Fruit fly (Drosophila melanogaster): ENCODE results near the gene CG3942.
A peak's percentile ranks its signal among the peaks of the same experiment; 100 is the strongest.

CG3942 gene

dm6 chr3R:12221366-12221916 lies 32.5 kb upstream of the CG3942 start, which contains the start of gene CG4860 (continued):
- TF ChIP-seq CG32772 (GFP tag; IDR thresholded peaks at IDR 0.05) (peak; percentile 68), CG12155 (GFP tag; optimal IDR thresholded peaks at IDR 0.05) (peak; percentile 91), CG6813 (GFP tag; optimal IDR thresholded peaks at IDR 0.05) (peak; percentile 52), CG32532 (GFP tag; IDR thresholded peaks at IDR 0.05) (peak; percentile 95), CG11247 (GFP tag; IDR thresholded peaks at IDR 0.05) (peak; percentile 88), Rx (GFP tag; IDR thresholded peaks at IDR 0.05) (peak; percentile 73), sqz (GFP tag; optimal IDR thresholded peaks at IDR 0.05) (no peak), Bteb2 (GFP tag; optimal IDR thresholded peaks at IDR 0.05) (peak; percentile 86), CG3847 (GFP tag; IDR thresholded peaks at IDR 0.05) (peak; percentile 88), CG9727 (GFP tag; optimal IDR thresholded peaks at IDR 0.05) (peak; percentile 79), ken (GFP tag; IDR thresholded peaks at IDR 0.05) (peak; percentile 87), HmgD (GFP tag; optimal IDR thresholded peaks at IDR 0.05) (peak; percentile 59), CG17829 (tag; optimal IDR thresholded peaks at IDR 0.05) (peak; percentile 85), gro (GFP tag; optimal IDR thresholded peaks at IDR 0.05) (no peak), Fer2 (tag; optimal IDR thresholded peaks at IDR 0.05) (peak; percentile 87), wor (GFP tag; IDR thresholded peaks at IDR 0.05) (peak; percentile 66), otp (GFP tag; IDR thresholded peaks at IDR 0.05) (peak; percentile 73), Antp (GFP tag; optimal IDR thresholded peaks at IDR 0.05) (peak; percentile 87), Sin3A (optimal IDR thresholded peaks at IDR 0.05) (no peak), NfI (GFP tag; optimal IDR thresholded peaks at IDR 0.05) (peak; percentile 89), CG13296 (GFP tag; optimal IDR thresholded peaks at IDR 0.05) (peak; percentile 84), CG1792 (GFP tag; optimal IDR thresholded peaks at IDR 0.05) (peak; percentile 50), CG10979 (tag; optimal IDR thresholded peaks at IDR 0.05) (peak; percentile 76), tgo (GFP tag; IDR thresholded peaks at IDR 0.05) (peak; percentile 89), Ravus (GFP tag; IDR thresholded peaks at IDR 0.05) (peak; percentile 40), inv (GFP tag; IDR thresholded peaks at IDR 0.05; ENCODE audit: partially characterized antibody) (no peak), Scr (GFP tag; IDR thresholded peaks at IDR 0.05; ENCODE audit: partially characterized antibody) (no peak), tup (GFP tag; optimal IDR thresholded peaks at IDR 0.05) (peak; percentile 31), hbn (GFP tag; IDR thresholded peaks at IDR 0.05; ENCODE audit: partially characterized antibody) (no peak), MBD-R2 (GFP tag; IDR thresholded peaks at IDR 0.05) (peak; percentile 69; the same call in 1 of the 2 replicates), CG18476 (GFP tag; optimal IDR thresholded peaks at IDR 0.05) (peak; percentile 77), CG5180 (GFP tag; optimal IDR thresholded peaks at IDR 0.05) (peak; percentile 62), fd102C (GFP tag; optimal IDR thresholded peaks at IDR 0.05) (no peak), Hr78 (GFP tag; optimal IDR thresholded peaks at IDR 0.05) (no peak), slou (GFP tag; optimal IDR thresholded peaks at IDR 0.05) (peak; percentile 84), ash1 (GFP tag; optimal IDR thresholded peaks at IDR 0.05) (no peak), chinmo (GFP tag; IDR thresholded peaks at IDR 0.05; ENCODE audit: partially characterized antibody) (no peak), CG16813 (GFP tag; IDR thresholded peaks at IDR 0.05; ENCODE audit: partially characterized antibody) (no peak), ci (GFP tag; IDR thresholded peaks at IDR 0.05) (peak; percentile 87), nerfin-1 (tag; optimal IDR thresholded peaks at IDR 0.05) (no peak), fd64A (GFP tag; optimal IDR thresholded peaks at IDR 0.05) (no peak), yki (optimal IDR thresholded peaks at IDR 0.05) (no peak), Doc2 (GFP tag; IDR thresholded peaks at IDR 0.05) (no peak; the same call in 1 of the 2 replicates), CG10147 (GFP tag; optimal IDR thresholded peaks at IDR 0.05) (peak; percentile 76), lola (GFP tag; optimal IDR thresholded peaks at IDR 0.05) (peak in 1 of 3 experiments; percentile 71), Sry-β (GFP tag; optimal IDR thresholded peaks at IDR 0.05) (no peak), CG10959 (GFP tag; IDR thresholded peaks at IDR 0.05) (no peak), CG2875 (GFP tag; optimal IDR thresholded peaks at IDR 0.05) (peak; percentile 76), br (optimal IDR thresholded peaks at IDR 0.05) (no peak), ab (GFP tag; optimal IDR thresholded peaks at IDR 0.05) (peak; percentile 73), CG4360 (GFP tag; IDR thresholded peaks at IDR 0.05) (no peak)

All from whole organism, embryonic.